Fruit fly (Drosophila melanogaster): ENCODE results near the gene AP-1gamma.

Gene AP-1gamma

DNA sequence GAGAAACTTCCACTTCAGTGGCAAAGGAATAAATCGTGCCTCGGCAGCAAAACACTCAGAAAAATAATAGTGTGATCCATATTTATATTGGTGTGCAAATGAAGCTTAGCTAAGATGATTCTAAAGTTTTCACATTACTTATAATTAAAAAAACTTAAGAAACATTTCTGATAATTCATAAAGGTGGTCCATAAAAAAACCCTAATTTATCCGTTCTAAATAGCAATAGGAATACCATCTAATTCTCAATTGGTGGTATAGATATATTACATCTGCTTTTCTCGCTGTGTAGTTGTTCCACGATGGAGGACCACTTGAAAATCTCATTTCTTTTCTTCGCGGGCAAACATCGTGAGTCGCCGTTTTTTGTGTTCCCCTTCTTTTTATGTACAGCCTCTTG is 46.6 kb downstream of the AP-1gamma start (continued):
- no peak for TF ChIP-seq ara (GFP tag; IDR thresholded peaks at IDR 0.05)
- peak; percentile 65 for TF ChIP-seq Sox102F (GFP tag; optimal IDR thresholded peaks at IDR 0.05)
- TF ChIP-seq sens (GFP tag) = peak; percentile 95
- TF ChIP-seq Sry-β (GFP tag; optimal IDR thresholded peaks at IDR 0.05) = no peak
- TF ChIP-seq chif (GFP tag; optimal IDR thresholded peaks at IDR 0.05) = peak; percentile 1 to 61
- no peak for TF ChIP-seq CG7963 (GFP tag; IDR thresholded peaks at IDR 0.05; ENCODE audit: partially characterized antibody)
- no peak for TF ChIP-seq prd (optimal IDR thresholded peaks at IDR 0.05)
- TF ChIP-seq prd (GFP tag; IDR thresholded peaks at IDR 0.05) = peak; percentile 43; the same call in 2 of the 3 replicates
- TF ChIP-seq mld (GFP tag; IDR thresholded peaks at IDR 0.05; ENCODE audit: partially characterized antibody) = no peak
- peak in 1 of 2 experiments; percentile 45 for TF ChIP-seq dpn (GFP tag; optimal IDR thresholded peaks at IDR 0.05)
- peak; percentile 42; the same call in 1 of the 2 replicates for TF ChIP-seq vvl (GFP tag; IDR thresholded peaks at IDR 0.05)
- peak; percentile 83 for TF ChIP-seq CG2678 (tag; optimal IDR thresholded peaks at IDR 0.05)
- no peak for TF ChIP-seq Hmx (GFP tag; optimal IDR thresholded peaks at IDR 0.05)
- TF ChIP-seq vnd (GFP tag; IDR thresholded peaks at IDR 0.05; ENCODE audit: partially characterized antibody) = no peak
- peak; percentile 40 for TF ChIP-seq CG1233 (GFP tag; optimal IDR thresholded peaks at IDR 0.05)
- TF ChIP-seq CG12104 (GFP tag; optimal IDR thresholded peaks at IDR 0.05) = peak; percentile 59
- TF ChIP-seq CG15479 (GFP tag; optimal IDR thresholded peaks at IDR 0.05) = no peak
- TF ChIP-seq Med (GFP tag) = peak; percentile 63
- peak in 1 of 2 experiments; percentile 66 for TF ChIP-seq Hr51 (GFP tag; optimal IDR thresholded peaks at IDR 0.05)
- TF ChIP-seq CG5245 (GFP tag; optimal IDR thresholded peaks at IDR 0.05) = peak; percentile 7
- no peak for TF ChIP-seq Bgb (GFP tag; IDR thresholded peaks at IDR 0.05; ENCODE audit: partially characterized antibody)
- TF ChIP-seq Camta (GFP tag; optimal IDR thresholded peaks at IDR 0.05) = peak; percentile 38
- TF ChIP-seq CG2889 (GFP tag; IDR thresholded peaks at IDR 0.05) = no peak
- no peak for TF ChIP-seq otp (GFP tag; IDR thresholded peaks at IDR 0.05)
- TF ChIP-seq CG7987 (GFP tag; optimal IDR thresholded peaks at IDR 0.05) = peak; percentile 14
- TF ChIP-seq row (GFP tag; IDR thresholded peaks at IDR 0.05) = peak; percentile 71
- TF ChIP-seq hkb (optimal IDR thresholded peaks at IDR 0.05) = no peak
- TF ChIP-seq hkb (GFP tag; IDR thresholded peaks at IDR 0.05) = peak; percentile 61
- no peak for TF ChIP-seq pzg (GFP tag; optimal IDR thresholded peaks at IDR 0.05)
- no peak for TF ChIP-seq fd102C (GFP tag; optimal IDR thresholded peaks at IDR 0.05)
- TF ChIP-seq disco-r (GFP tag; optimal IDR thresholded peaks at IDR 0.05) = no peak
- peak; percentile 8 for TF ChIP-seq MTF-1 (GFP tag; optimal IDR thresholded peaks at IDR 0.05; ENCODE audit: borderline replicate concordance)
- peak; percentile 39 for TF ChIP-seq scrt (GFP tag; optimal IDR thresholded peaks at IDR 0.05)
- peak; percentile 67 for TF ChIP-seq CG2120 (GFP tag; optimal IDR thresholded peaks at IDR 0.05)
- peak; percentile 64; the same call in 2 of the 3 replicates for TF ChIP-seq CG17361 (GFP tag; IDR thresholded peaks at IDR 0.05)
- TF ChIP-seq eyg (GFP tag; optimal IDR thresholded peaks at IDR 0.05) = peak; percentile 2
- no peak for TF ChIP-seq CG12769 (tag; optimal IDR thresholded peaks at IDR 0.05)
- peak; percentile 65 for TF ChIP-seq Ptx1 (GFP tag; IDR thresholded peaks at IDR 0.05)
- no peak for TF ChIP-seq zfh1 (GFP tag; IDR thresholded peaks at IDR 0.05)
- TF ChIP-seq fu2 (GFP tag; optimal IDR thresholded peaks at IDR 0.05) = no peak
- TF ChIP-seq Meics (GFP tag; optimal IDR thresholded peaks at IDR 0.05) = peak; percentile 70
- peak; percentile 73 for TF ChIP-seq CG7839 (tag; optimal IDR thresholded peaks at IDR 0.05)
- TF ChIP-seq CG33557 (GFP tag; optimal IDR thresholded peaks at IDR 0.05) = peak; percentile 54
- TF ChIP-seq ATbp (GFP tag; optimal IDR thresholded peaks at IDR 0.05) = peak; percentile 45
- peak; percentile 14 for TF ChIP-seq trh (GFP tag; optimal IDR thresholded peaks at IDR 0.05)
- peak; percentile 55 for TF ChIP-seq unpg (GFP tag; optimal IDR thresholded peaks at IDR 0.05)
- peak; percentile 70 for TF ChIP-seq fd96Cb (tag; optimal IDR thresholded peaks at IDR 0.05)
- peak; percentile 30 for TF ChIP-seq NfI (GFP tag; optimal IDR thresholded peaks at IDR 0.05)
- TF ChIP-seq ttk (GFP tag; IDR thresholded peaks at IDR 0.05) = no peak; the same call in 1 of the 2 replicates
- peak; percentile 68 for TF ChIP-seq CG10267 (tag; optimal IDR thresholded peaks at IDR 0.05)
- no peak for TF ChIP-seq onecut (GFP tag; IDR thresholded peaks at IDR 0.05)
